Worm (Caenorhabditis elegans) whole organism, late embryonic: ENCODE data around the gene Y22D7AL.1.

Experiments
- dve-1 ChIP-seq: sonication (generic microtip); optimal IDR thresholded peaks from 2 replicates; lab custom pipeline; 2017; ENCODE audit warnings: antibody characterized with exemption, mild to moderate bottlenecking, missing genetic modification characterization, missing compliant biosample characterization
- ets-4 ChIP-seq: sonication (generic microtip); optimal IDR thresholded peaks from 2 replicates; lab custom pipeline; 2016; ENCODE audit warnings: missing genetic modification characterization, missing compliant biosample characterization
- fkh-6 ChIP-seq: sonication (generic microtip); optimal IDR thresholded peaks from 2 replicates; lab custom pipeline; 2016; ENCODE audit warnings: missing genetic modification characterization, missing compliant biosample characterization
- gmeb-2 ChIP-seq: sonication (generic microtip); optimal IDR thresholded peaks from 2 replicates; lab custom pipeline; 2016; ENCODE audit warnings: missing genetic modification characterization, inconsistent platforms, missing compliant biosample characterization
- hlh-13 ChIP-seq: fragments of 200-800 bp; sonication (Bioruptor generic); optimal IDR thresholded peaks from 2 replicates; lab custom pipeline; 2018; ENCODE audit warnings: mild to moderate bottlenecking, missing genetic modification characterization, missing compliant biosample characterization
- pha-4 ChIP-seq: fragments of 150-350 bp; optimal IDR thresholded peaks from 2 replicates; lab custom pipeline; 2018; ENCODE audit warnings: missing biosample characterization, missing genetic modification reagents, missing genetic modification characterization
- sdc-2 ChIP-seq: sonication (generic microtip); optimal IDR thresholded peaks from 2 replicates; lab custom pipeline; 2016; ENCODE audit warnings: missing genotype, missing genetic modification characterization, missing compliant biosample characterization
- unc-3 ChIP-seq, 2 experiments: fragments of 200-800 bp in 1 of 2; sonication (Bioruptor generic) in 1 of 2; sonication (generic microtip) in 1 of 2; conservative IDR thresholded peaks in 1 of 2; optimal IDR thresholded peaks in 1 of 2; 2 replicates each; pipeline versions ENCODE4 v1.3.6 to Lab custom; 2016 to 2022; ENCODE audit warnings: missing compliant biosample characterization in 2 of 2, missing genetic modification characterization in 2 of 2, missing genetic modification reagents in 1 of 2

DNA sequence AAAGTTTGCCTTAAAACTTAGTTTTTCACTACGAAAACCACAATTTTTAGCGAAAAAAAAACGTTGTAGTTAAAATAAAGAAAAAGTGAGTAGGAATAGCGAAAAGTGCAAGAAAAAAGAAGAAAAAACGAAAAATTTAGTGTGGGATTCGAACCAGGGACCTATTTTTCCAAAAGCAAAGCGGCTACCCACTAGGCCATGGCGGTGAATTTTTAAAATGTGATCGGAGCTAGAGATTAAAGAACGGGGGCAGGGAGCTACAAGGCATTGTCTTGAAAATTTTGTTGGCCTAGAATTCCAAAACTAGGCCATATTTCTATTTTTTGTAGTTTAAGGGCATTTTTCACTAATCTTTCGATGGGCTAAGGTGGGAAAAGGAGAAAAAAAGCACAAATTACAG lies 48.5 kb upstream of the Y22D7AL.1 start:
- TF ChIP-seq sdc-2 (no peak), dve-1 (tag; lab: Kevin White, UChicago) (no peak), ets-4 (tag; lab: Kevin White, UChicago) (no peak), fkh-6 (tag; lab: Kevin White, UChicago) (no peak), hlh-13 (GFP tag; lab: Kevin White, UChicago) (no peak), unc-3 (GFP tag; conservative IDR thresholded peaks at IDR 0.05; lab: Robert Waterston, UW) (no peak), unc-3 (tag; optimal IDR thresholded peaks at IDR 0.05; lab: Kevin White, UChicago) (no peak), gmeb-2 (tag; lab: Kevin White, UChicago) (no peak), pha-4 (tag; lab: Kevin White, UChicago) (no peak)
